Worm (Caenorhabditis elegans): ENCODE data around the gene F45D11.5.

DNA sequence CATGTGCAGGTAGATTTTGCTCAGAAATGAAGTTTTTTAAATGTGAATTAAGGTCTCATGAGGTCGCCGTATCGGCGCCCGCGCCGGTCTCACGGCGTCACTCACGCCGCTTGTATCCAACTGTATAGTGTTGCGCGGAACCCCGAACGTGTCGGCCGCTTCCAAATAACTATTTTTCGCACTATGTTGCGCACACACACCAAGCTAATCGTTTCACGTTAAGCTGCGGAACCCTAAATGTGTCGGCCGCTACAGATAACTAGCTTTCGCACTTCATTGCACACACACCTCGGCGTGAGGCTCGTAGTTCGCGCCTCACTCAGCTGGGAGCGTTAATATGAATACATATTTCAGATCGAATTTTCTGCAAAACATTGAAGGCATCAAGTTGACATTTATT, 45.4 kb downstream of the F45D11.5 start:
- TF ChIP-seq flt-1 (GFP tag; IDR thresholded peaks at IDR 0.05) (no peak), B0310.2 (tag; optimal IDR thresholded peaks at IDR 0.05) (no peak), sea-1 (GFP tag; conservative IDR thresholded peaks at IDR 0.05) (no peak), tra-4 (tag; optimal IDR thresholded peaks at IDR 0.05) (no peak), ama-1 (optimal IDR thresholded peaks at IDR 0.05) (no peak), ceh-36 (tag; optimal IDR thresholded peaks at IDR 0.05) (no peak), tbx-11 (GFP tag; IDR thresholded peaks at IDR 0.05) (no peak), scrt-1 (GFP tag; IDR thresholded peaks at IDR 0.05) (no peak), tbx-37 (GFP tag; conservative IDR thresholded peaks at IDR 0.05) (no peak), hmg-4 (GFP tag; optimal IDR thresholded peaks at IDR 0.05) (no peak)
